Worm (Caenorhabditis elegans): ENCODE measurements around the gene Y19D10B.8.
"Not testable (repeated sequence)": the region's sequence is repeated elsewhere in the genome, so short reads cannot be mapped to it uniquely, and the experiment has no call there.

Gene Y19D10B.8

DNA sequence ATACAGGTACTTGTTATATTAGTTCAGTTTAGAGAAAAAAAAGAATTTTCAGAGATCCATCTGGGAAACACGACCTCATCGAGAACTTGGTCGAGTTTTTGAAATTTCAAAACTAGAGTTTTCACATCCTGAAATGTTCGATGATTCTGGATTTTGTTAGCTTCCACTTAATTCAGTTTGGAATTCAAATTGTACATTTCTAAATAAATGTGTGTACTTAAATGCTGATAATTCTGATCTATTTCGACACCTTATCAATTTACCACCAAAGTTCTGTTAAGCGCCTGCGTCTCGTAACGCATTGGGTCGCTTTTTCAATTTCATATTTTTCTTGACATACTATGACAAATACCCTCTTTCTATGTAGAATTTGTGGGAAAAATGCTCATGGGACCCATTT lies 6.2 kb downstream of the Y19D10B.8 start, which contains the start of gene nhr-226:
Gene nhr-226 (plus strand): TSS at position 301 of the 400 bp plus-strand sequence.
- TF ChIP-seq unc-62 (GFP tag; optimal IDR thresholded peaks at IDR 0.05): no peak

DNA sequence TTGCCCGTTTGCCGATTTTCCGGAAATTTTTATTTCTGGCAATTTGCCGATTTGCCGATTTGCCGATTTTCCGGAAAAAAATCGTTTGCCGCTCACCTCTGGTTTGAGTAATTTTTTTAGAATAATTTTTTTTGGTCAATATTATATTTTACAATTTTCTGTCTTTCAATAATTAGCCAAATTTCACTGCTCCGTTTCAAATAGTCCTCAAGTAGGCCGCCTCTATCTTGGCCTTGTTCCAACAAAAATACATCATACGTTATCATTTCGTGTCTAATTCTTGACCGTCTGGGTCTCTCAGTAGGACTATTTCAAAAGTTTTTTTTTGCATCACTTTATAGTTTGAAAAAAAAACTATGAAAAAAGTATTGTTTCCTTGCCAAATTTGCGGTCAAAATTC lies 8.6 kb downstream of the Y19D10B.8 start, which contains the start of gene nhr-115:
Gene nhr-115 (plus strand): TSS at position 301 of the 400 bp plus-strand sequence.
- TF ChIP-seq unc-62 (GFP tag; optimal IDR thresholded peaks at IDR 0.05): no peak

ce11 chrV:2290329-2290728 lies 10.5 kb downstream of the Y19D10B.8 start, which contains the start of gene nhr-225:
TSS of gene nhr-225 (minus strand) at chrV:2290474.
- no peak for TF ChIP-seq unc-62 (GFP tag; optimal IDR thresholded peaks at IDR 0.05)

- TF ChIP-seq unc-62 (GFP tag; optimal IDR thresholded peaks at IDR 0.05): no peak
Observed at ce11 chrV:2285107-2285506, 15.7 kb downstream of the Y19D10B.8 start, which contains the start of gene nhr-227. TSS of gene nhr-227 (plus strand) at chrV:2285432.

ce11 chrV:2281499-2281898 lies 19.3 kb downstream of the Y19D10B.8 start, which contains the start of gene nhr-228:
TSS of gene nhr-228 (plus strand) at chrV:2281759.
- TF ChIP-seq unc-62 (GFP tag; optimal IDR thresholded peaks at IDR 0.05): no peak

DNA sequence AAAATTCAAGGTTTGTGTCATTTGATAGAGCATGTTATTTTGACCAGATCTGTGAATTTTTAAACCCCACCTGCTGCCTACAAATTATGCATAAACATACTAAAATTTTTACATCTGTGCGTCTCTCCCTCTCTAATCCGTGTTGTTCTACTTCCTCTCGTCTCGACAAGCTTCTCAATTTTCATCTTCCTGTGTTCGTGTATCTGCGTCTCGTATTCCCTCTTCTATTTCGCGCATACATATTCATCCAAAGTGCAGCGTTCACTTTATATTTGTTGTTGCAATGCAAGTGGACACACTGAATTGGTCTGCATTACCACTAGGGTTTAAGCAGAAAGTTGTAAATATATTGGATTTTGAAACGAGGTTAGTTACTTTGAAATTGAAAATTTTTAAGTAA lies 22.3 kb downstream of the Y19D10B.8 start, which contains the start of gene fbxa-137:
Gene fbxa-137 (plus strand): TSS at position 274 of the 400 bp plus-strand sequence.
- TF ChIP-seq unc-62 (GFP tag; optimal IDR thresholded peaks at IDR 0.05): no peak

- no peak for TF ChIP-seq unc-62 (GFP tag; optimal IDR thresholded peaks at IDR 0.05)
Observed at ce11 chrV:2278052-2278451, 22.8 kb downstream of the Y19D10B.8 start, which contains the start of gene nhr-59. TSS of gene nhr-59 (minus strand) at chrV:2278265.

DNA sequence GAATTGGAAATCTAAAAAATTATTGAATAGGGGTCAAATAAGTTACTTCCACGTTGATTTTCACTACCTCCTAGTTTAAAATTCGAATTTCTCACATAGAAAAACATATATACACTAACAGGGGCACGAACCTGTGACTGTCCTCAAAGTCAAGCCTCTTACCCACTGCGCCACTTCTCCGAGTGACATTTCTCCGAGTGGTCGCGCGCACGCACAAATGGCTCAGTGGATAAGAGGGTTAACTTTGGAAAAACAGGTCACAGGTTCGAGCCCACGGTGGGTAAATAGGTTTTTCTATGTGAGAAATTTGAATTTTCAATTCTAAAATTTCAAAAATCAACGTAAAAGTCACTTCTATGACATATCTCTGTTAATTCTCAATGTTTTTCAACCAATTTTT lies 23.5 kb downstream of the Y19D10B.8 start:
- no peak for TF ChIP-seq unc-62 (GFP tag; optimal IDR thresholded peaks at IDR 0.05)

- TF ChIP-seq unc-62 (GFP tag; optimal IDR thresholded peaks at IDR 0.05): no peak
Observed at ce11 chrV:2274253-2274892, 26.4 kb downstream of the Y19D10B.8 start, which contains the start of the genes Y5H2A.4 and abu-4. TSS of gene Y5H2A.4 (minus strand) at chrV:2274353. TSS of gene abu-4 (plus strand) at chrV:2274842.

DNA sequence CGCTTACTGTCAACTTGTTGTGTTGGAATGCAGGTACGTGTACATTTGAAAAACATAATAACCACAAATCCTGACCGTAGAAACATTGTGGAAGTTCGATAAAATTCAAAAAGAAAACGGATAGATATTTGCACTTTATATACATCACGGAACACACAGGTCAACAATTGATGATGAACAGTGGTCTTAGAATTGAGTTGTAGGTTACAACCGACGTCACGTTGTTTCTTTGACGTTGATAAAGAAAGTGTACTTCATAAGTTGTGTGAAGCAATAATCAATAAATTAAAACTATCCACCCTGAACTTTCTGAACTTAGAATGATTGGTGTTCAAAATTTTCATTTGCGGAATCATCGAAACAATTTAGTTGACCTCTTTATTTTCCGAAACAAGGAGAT lies 29.1 kb downstream of the Y19D10B.8 start, which contains the start of gene Y5H2A.1:
Gene Y5H2A.1 (minus strand): TSS at position 101 of the 400 bp plus-strand sequence.
- TF ChIP-seq unc-62 (GFP tag; optimal IDR thresholded peaks at IDR 0.05): no peak

DNA sequence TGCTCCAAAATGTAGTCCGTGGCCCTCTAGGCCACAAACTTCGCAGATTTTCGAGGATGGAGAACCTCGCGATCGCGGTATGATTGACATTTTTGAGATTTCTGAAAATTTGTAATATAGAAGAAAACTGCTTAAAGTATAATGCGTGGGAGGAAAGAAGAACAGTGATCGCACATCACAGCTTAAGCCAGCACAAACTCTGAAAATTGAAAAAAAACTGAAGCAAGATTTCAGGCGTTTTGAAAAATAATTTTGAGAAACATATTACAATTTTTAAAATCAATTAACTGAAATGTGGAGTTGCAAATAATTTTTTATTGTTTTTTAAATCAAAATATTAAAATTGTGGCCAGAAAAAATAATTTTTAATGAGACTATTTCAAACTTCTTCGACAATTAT lies 33.8 kb downstream of the Y19D10B.8 start, which contains the start of gene nhr-275:
Gene nhr-275 (minus strand): TSS at position 101 of the 400 bp plus-strand sequence.
- no peak for TF ChIP-seq unc-62 (GFP tag; optimal IDR thresholded peaks at IDR 0.05)

- TF ChIP-seq unc-62 (GFP tag; optimal IDR thresholded peaks at IDR 0.05): no peak
Observed at ce11 chrV:2264925-2265324, 35.9 kb downstream of the Y19D10B.8 start.

- no peak for TF ChIP-seq unc-62 (GFP tag; optimal IDR thresholded peaks at IDR 0.05)
Observed at ce11 chrV:2264455-2264854, 36.4 kb downstream of the Y19D10B.8 start, which contains the start of gene nhr-183. TSS of gene nhr-183 (minus strand) at chrV:2264634.

- no peak for TF ChIP-seq unc-62 (GFP tag; optimal IDR thresholded peaks at IDR 0.05)
Observed at ce11 chrV:2260660-2261059, 40.1 kb downstream of the Y19D10B.8 start, which contains the start of gene F41B5.12. TSS of gene F41B5.12 (plus strand) at chrV:2260960.

- TF ChIP-seq unc-62 (GFP tag; optimal IDR thresholded peaks at IDR 0.05): no peak
Observed at ce11 chrV:2259750-2260149, 41.1 kb downstream of the Y19D10B.8 start, which contains the start of gene nhr-182. TSS of gene nhr-182 (minus strand) at chrV:2259927.

DNA sequence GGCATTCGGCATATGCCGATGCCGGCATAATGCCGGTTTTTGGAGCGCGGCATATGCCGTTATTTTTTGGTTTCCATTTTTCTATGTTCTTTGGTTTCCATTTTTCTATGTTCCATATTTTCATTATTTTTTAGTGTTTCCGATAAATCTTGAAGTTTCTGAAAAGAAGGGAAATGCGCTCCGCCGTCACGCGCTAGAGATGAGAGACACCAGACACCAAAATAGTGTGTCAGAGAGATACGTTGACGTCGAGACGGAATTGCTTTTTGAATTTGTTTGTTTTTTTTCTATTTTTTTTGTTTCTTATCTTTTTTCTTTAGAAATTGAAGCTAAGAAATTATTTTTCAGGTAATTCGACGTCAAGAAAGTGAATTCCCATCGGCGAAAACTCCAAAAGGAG lies 45.6 kb downstream of the Y19D10B.8 start, which contains the start of gene F41B5.1:
Gene F41B5.1 (plus strand): TSS at position 343 of the 400 bp plus-strand sequence.
- TF ChIP-seq unc-62 (GFP tag; optimal IDR thresholded peaks at IDR 0.05): not testable (repeated sequence)
